Worm (Caenorhabditis elegans) whole organism, midembryonic: ENCODE data around the gene ify-1.

Experiments used
- cog-1 ChIP-seq: sonication (generic microtip); optimal IDR thresholded peaks from 2 replicates; lab custom pipeline; 2016; ENCODE audit warnings: missing genetic modification characterization, missing compliant biosample characterization
- flt-1 ChIP-seq: fragments of 200-800 bp; sonication (Bioruptor generic); IDR thresholded peaks from 2 replicates; pipeline ENCODE4 v1.3.6; 2022; ENCODE audit warnings: missing genetic modification characterization, missing compliant biosample characterization
- klf-2 ChIP-seq: fragments of 200-800 bp; sonication (Bioruptor generic); conservative IDR thresholded peaks from 2 replicates; pipeline ENCODE4 v1.3.6; 2022; ENCODE audit warnings: missing genetic modification reagents, missing genetic modification characterization, missing compliant biosample characterization
- ref-1 ChIP-seq: fragments of 200-800 bp; sonication (Bioruptor generic); conservative IDR thresholded peaks from 2 replicates; pipeline ENCODE4 v1.3.6; 2022; ENCODE audit warnings: missing genetic modification reagents, missing genetic modification characterization, missing compliant biosample characterization
- tab-1 ChIP-seq: fragments of 200-800 bp; sonication (Bioruptor generic); IDR thresholded peaks from 2 replicates; pipeline ENCODE4 v1.3.6; 2022; ENCODE audit warnings: missing genetic modification characterization, missing compliant biosample characterization
- ztf-23 ChIP-seq: fragments of 200-800 bp; sonication (Bioruptor generic); IDR thresholded peaks from 2 replicates; pipeline ENCODE4 v1.3.6; 2022; ENCODE audit warnings: missing genetic modification reagents, missing genetic modification characterization, missing compliant biosample characterization
- ztf-29 ChIP-seq: fragments of 200-800 bp; sonication (Bioruptor generic); IDR thresholded peaks from 2 replicates; pipeline ENCODE4 v1.3.6; 2022; ENCODE audit warnings: missing genetic modification reagents, missing genetic modification characterization, missing compliant biosample characterization

DNA sequence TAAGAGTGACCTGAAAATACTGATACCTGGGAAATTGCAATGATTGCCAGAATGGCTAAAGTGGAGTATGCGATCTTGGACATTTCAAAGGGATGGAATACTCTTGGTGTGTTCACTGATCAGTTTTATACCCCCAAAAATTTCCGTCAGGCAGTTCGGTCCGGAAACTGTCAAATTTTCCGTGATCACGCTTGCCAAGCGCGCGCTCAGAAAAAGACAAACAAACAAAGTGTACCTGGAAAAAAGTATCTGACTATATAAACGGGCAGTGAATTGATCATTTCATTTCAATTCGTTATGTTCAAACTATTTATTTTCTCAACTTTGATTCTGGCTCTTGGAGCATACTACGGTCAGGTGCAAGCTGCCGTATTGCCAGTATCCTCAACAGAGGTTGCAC lies 46.7 kb upstream of the ify-1 start, which contains the start of the genes idpb-3 and idpb-1:
- TF ChIP-seq cog-1 (tag; lab: Kevin White, UChicago), result no peak
- TF ChIP-seq tab-1 (GFP tag; lab: Robert Waterston, UW), result no peak
- TF ChIP-seq ztf-29, result no peak
- no peak for TF ChIP-seq flt-1 (GFP tag; lab: Robert Waterston, UW)
- no peak for TF ChIP-seq ztf-23 (GFP tag; lab: Robert Waterston, UW)
- no peak for TF ChIP-seq ref-1 (GFP tag; lab: Robert Waterston, UW)
- no peak for TF ChIP-seq klf-2
